Fruit fly (Drosophila melanogaster): ENCODE results near the gene CG13841.
A peak's percentile ranks its signal among the peaks of the same experiment; 100 is the strongest.

- TF ChIP-seq CG8478 (optimal IDR thresholded peaks at IDR 0.05) (no peak), CTCF (optimal IDR thresholded peaks at IDR 0.05) (peak; percentile 56 to 78)
Measured at dm6 chr3R:22793953-22794352, 26.5 kb upstream of the CG13841 start.

Measured in S2 (cell line).